Fruit fly (Drosophila melanogaster): Measurements from ENCODE around the gene CG4408.

CG4408 gene

dm6 chr3R:23332535-23333333 is 30.6 kb downstream of the CG4408 start (continued):
- TF ChIP-seq CG6683 (GFP tag; optimal IDR thresholded peaks at IDR 0.05) (peak; percentile 7), CG2889 (GFP tag; IDR thresholded peaks at IDR 0.05) (no peak), D19B (GFP tag; optimal IDR thresholded peaks at IDR 0.05) (peak; percentile 36), ase (GFP tag; IDR thresholded peaks at IDR 0.05) (no peak), CG9215 (GFP tag; IDR thresholded peaks at IDR 0.05) (0 out of 2 replicates have a peak, but pooled peaks have one; percentile 5), CG12769 (tag; optimal IDR thresholded peaks at IDR 0.05) (peak; percentile 63), CG7987 (GFP tag; optimal IDR thresholded peaks at IDR 0.05) (no peak), jing (GFP tag; optimal IDR thresholded peaks at IDR 0.05) (peak; percentile 34), amos (GFP tag; IDR thresholded peaks at IDR 0.05; ENCODE audit: partially characterized antibody) (no peak), CG4707 (GFP tag; optimal IDR thresholded peaks at IDR 0.05) (no peak), Jarid2 (GFP tag; optimal IDR thresholded peaks at IDR 0.05) (no peak), Fer2 (tag; optimal IDR thresholded peaks at IDR 0.05) (peak; percentile 23), dan (GFP tag; IDR thresholded peaks at IDR 0.05) (no peak), CG11398 (GFP tag; optimal IDR thresholded peaks at IDR 0.05) (peak; percentile 25), TFAM (GFP tag; optimal IDR thresholded peaks at IDR 0.05) (no peak), CG33213 (GFP tag; optimal IDR thresholded peaks at IDR 0.05) (no peak), sim (GFP tag; IDR thresholded peaks at IDR 0.05) (no peak), CrebB (tag; optimal IDR thresholded peaks at IDR 0.05) (peak; percentile 39), crol (GFP tag; IDR thresholded peaks at IDR 0.05) (no peak), nmo (GFP tag; optimal IDR thresholded peaks at IDR 0.05) (peak; percentile 72), wor (GFP tag; IDR thresholded peaks at IDR 0.05) (peak; percentile 46; the same call in 1 of the 2 replicates), Ssrp (tag; optimal IDR thresholded peaks at IDR 0.05) (peak; percentile 56), kay (GFP tag; optimal IDR thresholded peaks at IDR 0.05) (peak; percentile 42), CG11695 (GFP tag; IDR thresholded peaks at IDR 0.05) (0 out of 3 replicates have a peak, but pooled peaks have one; percentile 24), pros (GFP tag; optimal IDR thresholded peaks at IDR 0.05) (no peak), sc (optimal IDR thresholded peaks at IDR 0.05) (no peak), sc (GFP tag; optimal IDR thresholded peaks at IDR 0.05) (peak; percentile 39), esg (GFP tag; conservative IDR thresholded peaks at IDR 0.05) (no peak), sisA (GFP tag; IDR thresholded peaks at IDR 0.05) (no peak), wek (GFP tag; optimal IDR thresholded peaks at IDR 0.05) (no peak), lola (GFP tag; optimal IDR thresholded peaks at IDR 0.05) (peak in 1 of 3 experiments; percentile 59), tll (GFP tag; optimal IDR thresholded peaks at IDR 0.05) (no peak), CG1233 (GFP tag; optimal IDR thresholded peaks at IDR 0.05) (peak; percentile 39), fu2 (GFP tag; optimal IDR thresholded peaks at IDR 0.05) (peak; percentile 9), Atf-2 (GFP tag; optimal IDR thresholded peaks at IDR 0.05) (peak; percentile 18), D19A (tag; optimal IDR thresholded peaks at IDR 0.05) (peak; percentile 59), trem (tag; optimal IDR thresholded peaks at IDR 0.05) (peak; percentile 50), bab2 (GFP tag; optimal IDR thresholded peaks at IDR 0.05) (peak; percentile 32), CG16813 (GFP tag; IDR thresholded peaks at IDR 0.05; ENCODE audit: partially characterized antibody) (no peak), CG10209 (GFP tag; optimal IDR thresholded peaks at IDR 0.05) (peak; percentile 56), pnt (GFP tag; optimal IDR thresholded peaks at IDR 0.05) (no peak), CG3838 (GFP tag; optimal IDR thresholded peaks at IDR 0.05) (no peak), Camta (GFP tag; optimal IDR thresholded peaks at IDR 0.05) (peak; percentile 45), salm (tag; optimal IDR thresholded peaks at IDR 0.05) (no peak), MTF-1 (GFP tag; optimal IDR thresholded peaks at IDR 0.05; ENCODE audit: borderline replicate concordance) (peak; percentile 57), CG9876 (GFP tag; optimal IDR thresholded peaks at IDR 0.05) (no peak), CG8359 (GFP tag; optimal IDR thresholded peaks at IDR 0.05; ENCODE audit: borderline replicate concordance) (peak; percentile 47), CG8388 (GFP tag; optimal IDR thresholded peaks at IDR 0.05) (peak; percentile 43), fru (optimal IDR thresholded peaks at IDR 0.05) (no peak)

All from whole organism, embryonic.